Fruit fly (Drosophila melanogaster) whole organism, embryonic: ENCODE data around the gene Ldsdh1.

Experiments used
- Atf-2 ChIP-seq: fragments of 200-800 bp; sonication (Bioruptor generic); optimal IDR thresholded peaks from 2 replicates; lab custom pipeline; 2016; ENCODE audit warnings: missing biosample characterization, missing genetic modification characterization
- B-H2 ChIP-seq: fragments of 200-800 bp; sonication (Bioruptor generic); optimal IDR thresholded peaks from 2 replicates; lab custom pipeline; 2018; ENCODE audit warnings: missing biosample characterization, mild to moderate bottlenecking, missing genetic modification characterization
- CG10959 ChIP-seq: fragments of 200-800 bp; sonication (Bioruptor generic); IDR thresholded peaks from 2 replicates; pipeline ENCODE4 v1.3.6; 2022; ENCODE audit warnings: missing biosample characterization, missing genetic modification characterization
- CG11398 ChIP-seq: fragments of 200-800 bp; sonication (Bioruptor generic); optimal IDR thresholded peaks from 2 replicates; lab custom pipeline; 2016; ENCODE audit warnings: missing biosample characterization, missing genetic modification characterization
- CG11456 ChIP-seq: fragments of 200-800 bp; sonication (Bioruptor generic); IDR thresholded peaks from 3 replicates; pipeline ENCODE4 v1.3.6; 2022; ENCODE audit warnings: missing biosample characterization, missing genetic modification characterization
- CG11723 ChIP-seq: fragments of 200-800 bp; sonication (Bioruptor generic); optimal IDR thresholded peaks from 2 replicates; lab custom pipeline; 2017; ENCODE audit warnings: missing biosample characterization, mild to moderate bottlenecking, missing genetic modification characterization
- CG12219 ChIP-seq: fragments of 200-800 bp; sonication (Bioruptor generic); optimal IDR thresholded peaks from 3 replicates; lab custom pipeline; 2018; ENCODE audit warnings: missing biosample characterization, mild to moderate bottlenecking, missing genetic modification characterization
- CG14050 ChIP-seq: fragments of 200-800 bp; sonication (Bioruptor generic); IDR thresholded peaks from 3 replicates; pipeline ENCODE4 v1.3.6; 2022; ENCODE audit warnings: missing biosample characterization, missing genetic modification characterization
- CG1603 ChIP-seq: fragments of 200-800 bp; sonication (Bioruptor generic); optimal IDR thresholded peaks from 2 replicates; lab custom pipeline; 2019; ENCODE audit warnings: missing biosample characterization, mild to moderate bottlenecking, missing genetic modification characterization, moderate library complexity
- CG16813 ChIP-seq: fragments of 200-800 bp; sonication (Bioruptor generic); IDR thresholded peaks from 3 replicates; pipeline ENCODE4 v1.3.6; 2022; ENCODE audit warnings: missing biosample characterization, missing genetic modification characterization; ENCODE audit not compliant: partially characterized antibody
- CG17568 ChIP-seq: fragments of 200-800 bp; sonication (Bioruptor generic); optimal IDR thresholded peaks from 2 replicates; lab custom pipeline; 2018; ENCODE audit warnings: missing biosample characterization, mild to moderate bottlenecking, missing genetic modification characterization, moderate library complexity
- CG2712 ChIP-seq: fragments of 200-800 bp; optimal IDR thresholded peaks from 3 replicates; lab custom pipeline; 2019; ENCODE audit warnings: missing biosample characterization, mild to moderate bottlenecking, missing genetic modification characterization, moderate library complexity
- CG2875 ChIP-seq: fragments of 200-800 bp; sonication (Bioruptor generic); optimal IDR thresholded peaks from 2 replicates; lab custom pipeline; 2017; ENCODE audit warnings: missing biosample characterization, mild to moderate bottlenecking, missing genetic modification characterization, missing genetic modification reagents
- CG2889 ChIP-seq: fragments of 200-800 bp; sonication (Bioruptor generic); IDR thresholded peaks from 3 replicates; pipeline ENCODE4 v1.3.6; 2022; ENCODE audit warnings: missing biosample characterization, missing genetic modification characterization
- CG30403 ChIP-seq: fragments of 200-800 bp; sonication (Bioruptor generic); optimal IDR thresholded peaks from 3 replicates; lab custom pipeline; 2016; ENCODE audit warnings: missing biosample characterization, missing genetic modification characterization
- CG3163 ChIP-seq: fragments of 200-800 bp; sonication (Bioruptor generic); optimal IDR thresholded peaks from 3 replicates; lab custom pipeline; 2016; ENCODE audit warnings: missing biosample characterization, missing genetic modification characterization
- CG3407 ChIP-seq: fragments of 200-800 bp; sonication (Bioruptor generic); optimal IDR thresholded peaks from 2 replicates; lab custom pipeline; 2018; ENCODE audit warnings: missing biosample characterization, mild to moderate bottlenecking, missing genetic modification characterization
- CG4328 ChIP-seq: fragments of 200-800 bp; sonication (Bioruptor generic); optimal IDR thresholded peaks from 3 replicates; lab custom pipeline; 2017; ENCODE audit warnings: missing biosample characterization, missing genetic modification reagents, missing genetic modification characterization
- CG4424 ChIP-seq: fragments of 200-800 bp; sonication (Bioruptor generic); optimal IDR thresholded peaks from 3 replicates; lab custom pipeline; 2016; ENCODE audit warnings: missing biosample characterization, missing genetic modification characterization
- CG8290 ChIP-seq, 3 experiments: fragments of 200-800 bp; sonication (Bioruptor generic); optimal IDR thresholded peaks; 2 replicates each; lab custom pipeline; 2016 to 2019; ENCODE audit warnings: missing biosample characterization in 3 of 3, missing genetic modification characterization in 3 of 3, mild to moderate bottlenecking in 2 of 3, moderate library complexity in 1 of 3
- CG9932 ChIP-seq: fragments of 200-800 bp; sonication (Bioruptor generic); IDR thresholded peaks from 2 replicates; pipeline ENCODE4 v1.3.6; 2022; ENCODE audit warnings: missing biosample characterization, missing genetic modification characterization
- Deaf1 ChIP-seq: fragments of 200-800 bp; optimal IDR thresholded peaks from 3 replicates; lab custom pipeline; 2019; ENCODE audit warnings: missing biosample characterization, mild to moderate bottlenecking, missing genetic modification characterization, moderate library complexity
- Dek ChIP-seq: fragments of 200-800 bp; sonication (Bioruptor generic); optimal IDR thresholded peaks from 3 replicates; lab custom pipeline; 2019; ENCODE audit warnings: missing biosample characterization, mild to moderate bottlenecking, missing genetic modification characterization, moderate library complexity
- Doc3 ChIP-seq: fragments of 200-800 bp; sonication (Bioruptor generic); IDR thresholded peaks from 3 replicates; pipeline ENCODE4 v1.3.6; 2022; ENCODE audit warnings: missing biosample characterization, missing genetic modification characterization; ENCODE audit not compliant: partially characterized antibody
- Fer2 ChIP-seq: fragments of 200-800 bp; sonication (Bioruptor generic); optimal IDR thresholded peaks from 2 replicates; lab custom pipeline; 2018; ENCODE audit warnings: missing biosample characterization, mild to moderate bottlenecking, missing genetic modification characterization, moderate library complexity
- GATAe ChIP-seq: fragments of 200-800 bp; sonication (Bioruptor generic); conservative IDR thresholded peaks from 2 replicates; pipeline ENCODE4 v1.3.6; 2022; ENCODE audit warnings: missing biosample characterization, missing genetic modification characterization
- Med ChIP-seq: fragments of 200-800 bp; sonication (Bioruptor generic); peaks from one replicate; lab custom pipeline; 2016; ENCODE audit warnings: missing biosample characterization, missing genetic modification characterization, mild to moderate bottlenecking, inconsistent platforms, moderate library complexity
- Neu2 ChIP-seq: fragments of 200-800 bp; sonication (Bioruptor generic); optimal IDR thresholded peaks from 3 replicates; lab custom pipeline; 2016; ENCODE audit warnings: missing biosample characterization, missing genetic modification characterization, borderline replicate concordance
- NfI ChIP-seq: fragments of 200-800 bp; sonication (Bioruptor generic); optimal IDR thresholded peaks from 3 replicates; lab custom pipeline; 2018; ENCODE audit warnings: missing biosample characterization, mild to moderate bottlenecking, missing genetic modification characterization, moderate library complexity
- Side ChIP-seq: fragments of 200-800 bp; sonication (Bioruptor generic); optimal IDR thresholded peaks from 2 replicates; lab custom pipeline; 2016; ENCODE audit warnings: missing biosample characterization, missing genetic modification characterization
- Sox100B ChIP-seq: fragments of 200-800 bp; sonication (Bioruptor generic); optimal IDR thresholded peaks from 3 replicates; lab custom pipeline; 2018; ENCODE audit warnings: missing biosample characterization, mild to moderate bottlenecking, missing genetic modification characterization
- Taf1 ChIP-seq: fragments of 200-800 bp; sonication (Bioruptor generic); IDR thresholded peaks from 2 replicates; pipeline ENCODE4 v1.3.6; 2022; ENCODE audit warnings: missing biosample characterization, missing genetic modification characterization
- ase ChIP-seq: fragments of 200-800 bp; sonication (Bioruptor generic); IDR thresholded peaks from 3 replicates; pipeline ENCODE4 v1.3.6; 2022; ENCODE audit warnings: missing biosample characterization, missing genetic modification characterization
- ash1 ChIP-seq: fragments of 200-800 bp; sonication (Bioruptor generic); optimal IDR thresholded peaks from 2 replicates; lab custom pipeline; 2018; ENCODE audit warnings: missing biosample characterization, mild to moderate bottlenecking, missing genetic modification characterization
- dimm ChIP-seq: fragments of 200-800 bp; sonication (Bioruptor generic); IDR thresholded peaks from 2 replicates; pipeline ENCODE4 v1.3.6; 2022; ENCODE audit warnings: missing biosample characterization, missing genetic modification characterization
- dm ChIP-seq: fragments of 200-800 bp; sonication (Bioruptor generic); optimal IDR thresholded peaks from 3 replicates; lab custom pipeline; 2016; ENCODE audit warnings: missing biosample characterization, missing genetic modification characterization
- eve ChIP-seq, 2 experiments: fragments of >200 bp; optimal IDR thresholded peaks; 2 replicates each; lab custom pipeline; 2017; ENCODE audit warnings: missing biosample characterization in 2 of 2, missing genetic modification characterization in 2 of 2
- fd96Cb ChIP-seq: fragments of 200-800 bp; sonication (Bioruptor generic); optimal IDR thresholded peaks from 2 replicates; lab custom pipeline; 2018; ENCODE audit warnings: missing biosample characterization, mild to moderate bottlenecking, missing genetic modification characterization, moderate library complexity
- ftz-f1 ChIP-seq: fragments of 200-800 bp; sonication (Bioruptor generic); optimal IDR thresholded peaks from 2 replicates; lab custom pipeline; 2016; ENCODE audit warnings: missing biosample characterization, missing genetic modification characterization
- gem ChIP-seq: fragments of 200-800 bp; sonication (Bioruptor generic); optimal IDR thresholded peaks from 2 replicates; lab custom pipeline; 2019; ENCODE audit warnings: missing biosample characterization, mild to moderate bottlenecking, missing genetic modification characterization, moderate library complexity
- h ChIP-seq: fragments of >200 bp; optimal IDR thresholded peaks from 2 replicates; lab custom pipeline; 2017
- hkb ChIP-seq, 2 experiments: fragments of 200-800 bp in 1 of 2; fragments of >200 bp in 1 of 2; sonication (Bioruptor generic) in 1 of 2; IDR thresholded peaks in 1 of 2; optimal IDR thresholded peaks in 1 of 2; 2 replicates each; pipeline versions ENCODE4 v1.3.6 to Lab custom; 2017 to 2022; ENCODE audit warnings: missing biosample characterization in 1 of 2, missing genetic modification characterization in 1 of 2
- kay ChIP-seq: fragments of 200-800 bp; sonication (Bioruptor generic); optimal IDR thresholded peaks from 2 replicates; lab custom pipeline; 2016; ENCODE audit warnings: missing biosample characterization, missing genetic modification characterization
- nerfin-1 ChIP-seq: fragments of 200-800 bp; sonication (Bioruptor generic); optimal IDR thresholded peaks from 3 replicates; lab custom pipeline; 2019; ENCODE audit warnings: missing biosample characterization, mild to moderate bottlenecking, missing genetic modification characterization, moderate library complexity
- nmo ChIP-seq: fragments of 200-800 bp; sonication (Bioruptor generic); optimal IDR thresholded peaks from 2 replicates; lab custom pipeline; 2018; ENCODE audit warnings: missing biosample characterization, mild to moderate bottlenecking, missing genetic modification characterization, moderate library complexity
- odd ChIP-seq: fragments of 200-800 bp; sonication (Bioruptor generic); optimal IDR thresholded peaks from 2 replicates; lab custom pipeline; 2017; ENCODE audit warnings: missing biosample characterization, mild to moderate bottlenecking, missing genetic modification characterization
- sens ChIP-seq: fragments of 200-800 bp; sonication (Bioruptor generic); peaks from one replicate; lab custom pipeline; 2016; ENCODE audit warnings: missing biosample characterization, missing genetic modification characterization
- stwl ChIP-seq: fragments of 200-800 bp; sonication (Bioruptor generic); optimal IDR thresholded peaks from 3 replicates; lab custom pipeline; 2018; ENCODE audit warnings: missing biosample characterization, mild to moderate bottlenecking, missing genetic modification characterization, moderate library complexity
- wor ChIP-seq: fragments of 200-800 bp; sonication (Bioruptor generic); IDR thresholded peaks from 2 replicates; pipeline ENCODE4 v1.3.6; 2022; ENCODE audit warnings: missing biosample characterization, missing genetic modification characterization
- zf30C ChIP-seq: fragments of 200-800 bp; sonication (Bioruptor generic); optimal IDR thresholded peaks from 3 replicates; lab custom pipeline; 2018; ENCODE audit warnings: missing biosample characterization, mild to moderate bottlenecking, missing genetic modification characterization

Gene Ldsdh1

dm6 chrX:8126149-8126548 is 44.7 kb upstream of the Ldsdh1 start (continued):
- TF ChIP-seq CG8290 (GFP tag; optimal IDR thresholded peaks at IDR 0.05; lab: Kevin White, UChicago) (peak; percentile 7), CG8290 (tag; optimal IDR thresholded peaks at IDR 0.05; lab: Kevin White, UChicago) (peak in 1 of 2 experiments; percentile 53), NfI (GFP tag; lab: Kevin White, UChicago) (peak; percentile 32), Dek (tag; lab: Kevin White, UChicago) (no peak), Deaf1 (no peak), Neu2 (GFP tag; lab: Kevin White, UChicago) (no peak), wor (peak; percentile 42; the same call in 1 of the 2 replicates), GATAe (no peak), ase (GFP tag; lab: Robert Waterston, UW) (0 out of 3 replicates have a peak, but pooled peaks have one; percentile 40), CG4328 (GFP tag; lab: Kevin White, UChicago) (no peak), Doc3 (no peak), dm (GFP tag; lab: Kevin White, UChicago) (no peak), ftz-f1 (GFP tag; lab: Kevin White, UChicago) (no peak), eve (GFP tag; optimal IDR thresholded peaks at IDR 0.05; lab: Kevin White, UChicago) (no peak), CG17568 (no peak), hkb (optimal IDR thresholded peaks at IDR 0.05; lab: Kevin White, UChicago) (no peak), hkb (GFP tag; IDR thresholded peaks at IDR 0.05; lab: Robert Waterston, UW) (peak; percentile 65), CG11398 (GFP tag; lab: Kevin White, UChicago) (no peak), zf30C (GFP tag; lab: Kevin White, UChicago) (no peak), Side (GFP tag; lab: Kevin White, UChicago) (no peak), ash1 (no peak), B-H2 (GFP tag; lab: Kevin White, UChicago) (no peak), fd96Cb (tag; lab: Kevin White, UChicago) (peak; percentile 82), nmo (GFP tag; lab: Kevin White, UChicago) (peak; percentile 73), Atf-2 (GFP tag; lab: Kevin White, UChicago) (no peak), CG11723 (GFP tag; lab: Kevin White, UChicago) (peak; percentile 9), sens (peak; percentile 93), CG12219 (GFP tag; lab: Kevin White, UChicago) (peak; percentile 40), Taf1 (GFP tag; lab: Robert Waterston, UW) (no peak), CG9932 (no peak), CG1603 (tag; lab: Kevin White, UChicago) (peak; percentile 84), stwl (no peak), CG3163 (GFP tag; lab: Kevin White, UChicago) (no peak), CG2889 (GFP tag; lab: Robert Waterston, UW) (no peak), CG2712 (tag; lab: Kevin White, UChicago) (peak; percentile 80), gem (peak; percentile 80), Fer2 (tag; lab: Kevin White, UChicago) (no peak), kay (GFP tag; lab: Kevin White, UChicago) (no peak), Med (GFP tag; lab: Kevin White, UChicago) (peak; percentile 84), CG30403 (GFP tag; lab: Kevin White, UChicago) (peak; percentile 50), CG11456 (no peak), CG2875 (GFP tag; lab: Kevin White, UChicago) (peak; percentile 70), h (lab: Kevin White, UChicago) (no peak), nerfin-1 (tag; lab: Kevin White, UChicago) (peak; percentile 46), CG4424 (peak; percentile 69), CG10959 (GFP tag; lab: Robert Waterston, UW) (peak; percentile 45; the same call in 1 of the 2 replicates), odd (GFP tag; lab: Kevin White, UChicago) (no peak), dimm (GFP tag; lab: Robert Waterston, UW) (peak; percentile 41; the same call in 1 of the 2 replicates), CG16813 (no peak), CG14050 (peak; percentile 38; the same call in 2 of the 3 replicates), Sox100B (GFP tag; lab: Kevin White, UChicago) (peak; percentile 57), CG3407 (peak; percentile 51)
